Worm (Caenorhabditis elegans) whole organism, L4/young adult: Measurements from ENCODE around the gene madf-4.

Experiments
- W03F9.2 ChIP-seq: fragments of 150-350 bp; optimal IDR thresholded peaks from 2 replicates; lab custom pipeline; 2014; ENCODE audit warnings: missing biosample characterization, missing genetic modification characterization
- him-1 ChIP-seq: sonication (generic microtip); optimal IDR thresholded peaks from 2 replicates; lab custom pipeline; 2016; ENCODE audit warnings: missing genotype, missing genetic modification reagents, missing genetic modification characterization, missing compliant biosample characterization

- TF ChIP-seq him-1 (tag; lab: Kevin White, UChicago) = no peak
- no peak for TF ChIP-seq W03F9.2 (tag; lab: Kevin White, UChicago)
Measured at ce11 chrV:10002720-10003119, 40.4 kb upstream of the madf-4 start.
